Fruit fly (Drosophila melanogaster) whole organism, embryonic: ENCODE data around the gene CG44362.
A peak's percentile ranks its signal among the peaks of the same experiment; 100 is the strongest.

ENCODE experiments used
- B-H2 ChIP-seq: fragments of 200-800 bp; sonication (Bioruptor generic); optimal IDR thresholded peaks from 2 replicates; lab custom pipeline; 2018; ENCODE audit warnings: missing biosample characterization, mild to moderate bottlenecking, missing genetic modification characterization
- CG10431 ChIP-seq: fragments of 200-800 bp; sonication (Bioruptor generic); optimal IDR thresholded peaks from 3 replicates; lab custom pipeline; 2018; ENCODE audit warnings: missing biosample characterization, mild to moderate bottlenecking, missing genetic modification characterization
- CG11504 ChIP-seq: fragments of 200-800 bp; sonication (Bioruptor generic); optimal IDR thresholded peaks from 3 replicates; lab custom pipeline; 2019; ENCODE audit warnings: missing biosample characterization, mild to moderate bottlenecking, missing genetic modification characterization, moderate library complexity
- CG11696 ChIP-seq: fragments of 200-800 bp; sonication (Bioruptor generic); IDR thresholded peaks from 2 replicates; pipeline ENCODE4 v1.3.6; 2022; ENCODE audit warnings: missing biosample characterization, missing genetic modification characterization
- CG11723 ChIP-seq: fragments of 200-800 bp; sonication (Bioruptor generic); optimal IDR thresholded peaks from 2 replicates; lab custom pipeline; 2017; ENCODE audit warnings: missing biosample characterization, mild to moderate bottlenecking, missing genetic modification characterization
- CG12071 ChIP-seq: fragments of 200-800 bp; sonication (Bioruptor generic); optimal IDR thresholded peaks from 3 replicates; lab custom pipeline; 2018; ENCODE audit warnings: missing biosample characterization, mild to moderate bottlenecking, missing genetic modification characterization
- CG12219 ChIP-seq: fragments of 200-800 bp; sonication (Bioruptor generic); optimal IDR thresholded peaks from 3 replicates; lab custom pipeline; 2018; ENCODE audit warnings: missing biosample characterization, mild to moderate bottlenecking, missing genetic modification characterization
- CG12391 ChIP-seq: fragments of 200-800 bp; sonication (Bioruptor generic); optimal IDR thresholded peaks from 3 replicates; lab custom pipeline; 2018; ENCODE audit warnings: missing biosample characterization, mild to moderate bottlenecking, missing genetic modification characterization, moderate library complexity
- CG12942 ChIP-seq: fragments of 200-800 bp; sonication (Bioruptor generic); optimal IDR thresholded peaks from 3 replicates; lab custom pipeline; 2016; ENCODE audit warnings: missing biosample characterization, missing genetic modification characterization
- CG13296 ChIP-seq: fragments of 200-800 bp; sonication (Bioruptor generic); optimal IDR thresholded peaks from 3 replicates; lab custom pipeline; 2018; ENCODE audit warnings: missing biosample characterization, mild to moderate bottlenecking, missing genetic modification characterization
- CG13624 ChIP-seq: fragments of 200-800 bp; sonication (Bioruptor generic); optimal IDR thresholded peaks from 2 replicates; lab custom pipeline; 2016; ENCODE audit warnings: missing biosample characterization, missing genetic modification characterization
- CG15073 ChIP-seq: fragments of 200-800 bp; sonication (Bioruptor generic); optimal IDR thresholded peaks from 2 replicates; lab custom pipeline; 2016; ENCODE audit warnings: missing biosample characterization, missing genetic modification characterization
- CG18011 ChIP-seq: fragments of 200-800 bp; sonication (Bioruptor generic); optimal IDR thresholded peaks from 2 replicates; lab custom pipeline; 2017; ENCODE audit warnings: missing biosample characterization, missing genetic modification characterization, mild to moderate bottlenecking, moderate library complexity, missing genotype
- CG2712 ChIP-seq: fragments of 200-800 bp; optimal IDR thresholded peaks from 3 replicates; lab custom pipeline; 2019; ENCODE audit warnings: missing biosample characterization, mild to moderate bottlenecking, missing genetic modification characterization, moderate library complexity
- CG30020 ChIP-seq: fragments of 200-800 bp; optimal IDR thresholded peaks from 2 replicates; lab custom pipeline; 2019; ENCODE audit warnings: missing biosample characterization, mild to moderate bottlenecking, missing genetic modification characterization, moderate library complexity
- CG30403 ChIP-seq: fragments of 200-800 bp; sonication (Bioruptor generic); optimal IDR thresholded peaks from 3 replicates; lab custom pipeline; 2016; ENCODE audit warnings: missing biosample characterization, missing genetic modification characterization
- CG32772 ChIP-seq: fragments of 200-800 bp; sonication (Bioruptor generic); IDR thresholded peaks from 2 replicates; pipeline ENCODE4 v1.3.6; 2022; ENCODE audit warnings: missing biosample characterization, missing genetic modification characterization
- CG34224 ChIP-seq: fragments of 200-800 bp; sonication (Bioruptor generic); IDR thresholded peaks from 3 replicates; pipeline ENCODE4 v1.3.6; 2022; ENCODE audit warnings: missing biosample characterization, missing genetic modification characterization; ENCODE audit not compliant: partially characterized antibody
- CG4360 ChIP-seq: fragments of 200-800 bp; sonication (Bioruptor generic); IDR thresholded peaks from 2 replicates; pipeline ENCODE4 v1.3.6; 2022; ENCODE audit warnings: missing biosample characterization, missing genetic modification characterization
- CG4617 ChIP-seq: fragments of 200-800 bp; sonication (Bioruptor generic); optimal IDR thresholded peaks from 3 replicates; lab custom pipeline; 2016; ENCODE audit warnings: missing biosample characterization, missing genetic modification characterization, borderline replicate concordance
- CG4707 ChIP-seq: fragments of 200-800 bp; sonication (Bioruptor generic); optimal IDR thresholded peaks from 2 replicates; lab custom pipeline; 2018; ENCODE audit warnings: missing biosample characterization, mild to moderate bottlenecking, missing genetic modification characterization, moderate library complexity
- CG9437 ChIP-seq: fragments of 200-800 bp; sonication (Bioruptor generic); optimal IDR thresholded peaks from 2 replicates; lab custom pipeline; 2018; ENCODE audit warnings: missing biosample characterization, mild to moderate bottlenecking, missing genetic modification characterization
- CG9727 ChIP-seq: fragments of 200-800 bp; sonication (Bioruptor generic); optimal IDR thresholded peaks from 3 replicates; lab custom pipeline; 2017; ENCODE audit warnings: missing biosample characterization, mild to moderate bottlenecking, missing genetic modification characterization
- Eip74EF ChIP-seq, 2 experiments: fragments of 200-800 bp in 1 of 2; fragments of >200 bp in 1 of 2; sonication (Bioruptor generic) in 1 of 2; optimal IDR thresholded peaks; 2 replicates each; lab custom pipeline; 2017 to 2019; ENCODE audit warnings: missing biosample characterization in 2 of 2, missing genetic modification characterization in 2 of 2, mild to moderate bottlenecking in 1 of 2, moderate library complexity in 1 of 2
- Hr78 ChIP-seq, 2 experiments: fragments of 200-800 bp in 1 of 2; fragments of >200 bp in 1 of 2; sonication (Bioruptor generic) in 1 of 2; optimal IDR thresholded peaks; 2 replicates each; lab custom pipeline; 2017 to 2019; ENCODE audit warnings: missing biosample characterization in 2 of 2, missing genetic modification characterization in 2 of 2, mild to moderate bottlenecking in 1 of 2, moderate library complexity in 1 of 2
- Lim3 ChIP-seq: fragments of 200-800 bp; sonication (Bioruptor generic); IDR thresholded peaks from 2 replicates; pipeline ENCODE4 v1.3.6; 2022; ENCODE audit warnings: missing biosample characterization, missing genetic modification characterization
- Myb ChIP-seq: fragments of 200-800 bp; sonication (Bioruptor generic); optimal IDR thresholded peaks from 2 replicates; lab custom pipeline; 2016; ENCODE audit warnings: missing biosample characterization, missing genetic modification characterization
- Oli ChIP-seq: fragments of 200-800 bp; sonication (Bioruptor generic); optimal IDR thresholded peaks from 2 replicates; lab custom pipeline; 2018; ENCODE audit warnings: missing biosample characterization, mild to moderate bottlenecking, missing genetic modification characterization, moderate library complexity
- Usf ChIP-seq: fragments of 200-800 bp; sonication (Bioruptor generic); optimal IDR thresholded peaks from 2 replicates; lab custom pipeline; 2017; ENCODE audit warnings: missing genotype, missing biosample characterization, missing genetic modification characterization
- Xrp1 ChIP-seq: fragments of 200-800 bp; sonication (Bioruptor generic); IDR thresholded peaks from 2 replicates; pipeline ENCODE4 v1.3.6; 2022; ENCODE audit warnings: missing biosample characterization, missing genetic modification characterization
- amos ChIP-seq: fragments of 200-800 bp; sonication (Bioruptor generic); IDR thresholded peaks from 2 replicates; pipeline ENCODE4 v1.3.6; 2022; ENCODE audit warnings: missing biosample characterization, missing genetic modification characterization; ENCODE audit not compliant: partially characterized antibody
- bigmax ChIP-seq: fragments of 200-800 bp; sonication (Bioruptor generic); optimal IDR thresholded peaks from 2 replicates; lab custom pipeline; 2018; ENCODE audit warnings: missing biosample characterization, mild to moderate bottlenecking, missing genetic modification characterization
- caup ChIP-seq: fragments of 200-800 bp; sonication (Bioruptor generic); optimal IDR thresholded peaks from 3 replicates; lab custom pipeline; 2017; ENCODE audit warnings: missing biosample characterization, mild to moderate bottlenecking, missing genetic modification characterization, moderate library complexity; ENCODE audit not compliant: severe bottlenecking
- crc ChIP-seq: fragments of 200-800 bp; sonication (Bioruptor generic); optimal IDR thresholded peaks from 2 replicates; lab custom pipeline; 2016; ENCODE audit warnings: missing biosample characterization, missing genetic modification characterization
- croc ChIP-seq: fragments of 200-800 bp; sonication (Bioruptor generic); conservative IDR thresholded peaks from 3 replicates; pipeline ENCODE4 v1.3.6; 2022; ENCODE audit warnings: missing biosample characterization, missing genetic modification characterization
- emc ChIP-seq: fragments of 200-800 bp; sonication (Bioruptor generic); optimal IDR thresholded peaks from 2 replicates; lab custom pipeline; 2016; ENCODE audit warnings: missing biosample characterization, missing genetic modification characterization
- fu2 ChIP-seq: fragments of 200-800 bp; sonication (Bioruptor generic); optimal IDR thresholded peaks from 2 replicates; lab custom pipeline; 2016; ENCODE audit warnings: missing biosample characterization, missing genetic modification characterization
- gcm ChIP-seq: fragments of 200-800 bp; sonication (Bioruptor generic); optimal IDR thresholded peaks from 2 replicates; lab custom pipeline; 2019; ENCODE audit warnings: missing biosample characterization, mild to moderate bottlenecking, missing genetic modification characterization, moderate library complexity
- h ChIP-seq: fragments of >200 bp; optimal IDR thresholded peaks from 2 replicates; lab custom pipeline; 2017
- kni ChIP-seq: fragments of 200-800 bp; sonication (Bioruptor generic); optimal IDR thresholded peaks from 3 replicates; lab custom pipeline; 2017; ENCODE audit warnings: mild to moderate bottlenecking, missing biosample characterization, missing genetic modification reagents, missing genetic modification characterization
- lmd ChIP-seq: fragments of 200-800 bp; sonication (Bioruptor generic); IDR thresholded peaks from 2 replicates; pipeline ENCODE4 v1.3.6; 2022; ENCODE audit warnings: missing biosample characterization, missing genetic modification characterization
- nau ChIP-seq: fragments of 200-800 bp; sonication (Bioruptor generic); optimal IDR thresholded peaks from 3 replicates; lab custom pipeline; 2017; ENCODE audit warnings: missing biosample characterization, mild to moderate bottlenecking, missing genetic modification characterization, missing genetic modification reagents
- nerfin-2 ChIP-seq: fragments of 200-800 bp; sonication (Bioruptor generic); IDR thresholded peaks from 2 replicates; pipeline ENCODE4 v1.3.6; 2022; ENCODE audit warnings: missing biosample characterization, missing genetic modification characterization; ENCODE audit not compliant: partially characterized antibody
- nom ChIP-seq: fragments of 200-800 bp; sonication (Bioruptor generic); optimal IDR thresholded peaks from 2 replicates; lab custom pipeline; 2017; ENCODE audit warnings: missing biosample characterization, missing genetic modification characterization, mild to moderate bottlenecking, moderate library complexity, missing genetic modification reagents
- pfk ChIP-seq: fragments of 200-800 bp; sonication (Bioruptor generic); optimal IDR thresholded peaks from 2 replicates; lab custom pipeline; 2018; ENCODE audit warnings: missing biosample characterization, mild to moderate bottlenecking, missing genetic modification characterization, moderate library complexity
- phol ChIP-seq: fragments of 200-800 bp; sonication (Bioruptor generic); optimal IDR thresholded peaks from 3 replicates; lab custom pipeline; 2018; ENCODE audit warnings: missing biosample characterization, mild to moderate bottlenecking, missing genetic modification characterization, moderate library complexity
- ro ChIP-seq: fragments of 200-800 bp; sonication (Bioruptor generic); IDR thresholded peaks from 2 replicates; pipeline ENCODE4 v1.3.6; 2022; ENCODE audit warnings: missing biosample characterization, missing genetic modification characterization
- row ChIP-seq: fragments of 200-800 bp; sonication (Bioruptor generic); IDR thresholded peaks from 3 replicates; pipeline ENCODE4 v1.3.6; 2022; ENCODE audit warnings: missing biosample characterization, missing genetic modification characterization
- sc ChIP-seq, 3 experiments: fragments of >200 bp in 2 of 3; fragments of 200-800 bp in 1 of 3; sonication (Bioruptor generic) in 1 of 3; optimal IDR thresholded peaks; 2 replicates in 2 of 3; 3 replicates in 1 of 3; lab custom pipeline; 2017; ENCODE audit warnings: mild to moderate bottlenecking in 1 of 3, missing biosample characterization in 1 of 3, missing genetic modification characterization in 1 of 3, missing genetic modification reagents in 1 of 3
- vnd ChIP-seq: fragments of 200-800 bp; sonication (Bioruptor generic); IDR thresholded peaks from 3 replicates; pipeline ENCODE4 v1.3.6; 2022; ENCODE audit warnings: missing biosample characterization, missing genetic modification characterization; ENCODE audit not compliant: partially characterized antibody

The CG44362 gene

dm6 chr3L:11444169-11444568, 46.8 kb downstream of the CG44362 start (continued):
- TF ChIP-seq phol (tag; lab: Kevin White, UChicago), result peak; percentile 22
- no peak for TF ChIP-seq CG9727 (GFP tag; lab: Kevin White, UChicago)
- TF ChIP-seq ro (GFP tag; lab: Robert Waterston, UW), result no peak
- TF ChIP-seq nom (GFP tag; lab: Kevin White, UChicago), result no peak
- TF ChIP-seq Xrp1 (GFP tag; lab: Robert Waterston, UW), result no peak
- TF ChIP-seq CG4707 (GFP tag; lab: Kevin White, UChicago), result no peak
- no peak for TF ChIP-seq pfk (GFP tag; lab: Kevin White, UChicago)
- no peak for TF ChIP-seq Usf
- no peak for TF ChIP-seq Hr78 (GFP tag; optimal IDR thresholded peaks at IDR 0.05; lab: Kevin White, UChicago)
- TF ChIP-seq CG4360 (GFP tag; lab: Robert Waterston, UW), result no peak
- TF ChIP-seq CG12071 (GFP tag; lab: Kevin White, UChicago), result no peak
- no peak for TF ChIP-seq Lim3 (GFP tag; lab: Robert Waterston, UW)
- TF ChIP-seq CG9437, result peak; percentile 7
- TF ChIP-seq vnd (GFP tag; lab: Robert Waterston, UW), result no peak
- no peak for TF ChIP-seq CG30020 (tag; lab: Kevin White, UChicago)
- no peak for TF ChIP-seq CG18011
- TF ChIP-seq emc, result no peak
- TF ChIP-seq Myb (GFP tag; lab: Kevin White, UChicago), result no peak
- TF ChIP-seq CG4617 (GFP tag; lab: Kevin White, UChicago), result no peak
- no peak for TF ChIP-seq CG11696 (GFP tag; lab: Robert Waterston, UW)
- TF ChIP-seq CG12942 (GFP tag; lab: Kevin White, UChicago), result no peak
- TF ChIP-seq caup (GFP tag; lab: Kevin White, UChicago), result no peak
- no peak for TF ChIP-seq CG30403 (GFP tag; lab: Kevin White, UChicago)
- no peak for TF ChIP-seq CG15073 (GFP tag; lab: Kevin White, UChicago)
- TF ChIP-seq CG10431 (GFP tag; lab: Kevin White, UChicago), result no peak
- peak; percentile 28 for TF ChIP-seq CG13296 (GFP tag; lab: Kevin White, UChicago)
- TF ChIP-seq croc (GFP tag; lab: Robert Waterston, UW), result no peak
- TF ChIP-seq CG13624 (GFP tag; lab: Kevin White, UChicago), result no peak
- TF ChIP-seq bigmax (GFP tag; lab: Kevin White, UChicago), result no peak
- TF ChIP-seq Oli (tag; lab: Kevin White, UChicago), result peak; percentile 19
- no peak for TF ChIP-seq sc (optimal IDR thresholded peaks at IDR 0.05; lab: Kevin White, UChicago)
- TF ChIP-seq sc (GFP tag; optimal IDR thresholded peaks at IDR 0.05; lab: Kevin White, UChicago), result no peak
- TF ChIP-seq nau (GFP tag; lab: Kevin White, UChicago), result no peak
- TF ChIP-seq CG11723, result no peak
- TF ChIP-seq CG11504 (tag; lab: Kevin White, UChicago), result peak; percentile 77
- TF ChIP-seq CG12219 (GFP tag; lab: Kevin White, UChicago), result no peak
- no peak for TF ChIP-seq nerfin-2 (GFP tag; lab: Robert Waterston, UW)
- peak; percentile 11 for TF ChIP-seq CG12391
- TF ChIP-seq kni (GFP tag; lab: Kevin White, UChicago), result no peak
- no peak for TF ChIP-seq CG34224
- TF ChIP-seq B-H2 (GFP tag; lab: Kevin White, UChicago), result no peak
- peak in 1 of 2 experiments; percentile 10 for TF ChIP-seq Eip74EF (GFP tag; optimal IDR thresholded peaks at IDR 0.05; lab: Kevin White, UChicago)
- TF ChIP-seq crc (GFP tag; lab: Kevin White, UChicago), result no peak
- TF ChIP-seq h (lab: Kevin White, UChicago), result no peak
- no peak for TF ChIP-seq CG32772
- TF ChIP-seq CG2712 (tag; lab: Kevin White, UChicago), result peak; percentile 54
- no peak for TF ChIP-seq gcm
- no peak; the same call in 1 of the 2 replicates for TF ChIP-seq lmd (GFP tag; lab: Robert Waterston, UW)
- no peak for TF ChIP-seq row (GFP tag; lab: Robert Waterston, UW)
- TF ChIP-seq fu2 (GFP tag; lab: Kevin White, UChicago), result no peak
- no peak for TF ChIP-seq amos (GFP tag; lab: Robert Waterston, UW)
